Worm (Caenorhabditis elegans) whole organism, young adult: ENCODE results near the gene plg-1.
A peak's percentile ranks its signal among the peaks of the same experiment; 100 is the strongest.

Source experiments
- B0035.1 ChIP-seq: sonication (generic microtip); optimal IDR thresholded peaks from 2 replicates; lab custom pipeline; 2016; ENCODE audit warnings: missing genetic modification characterization, mild to moderate bottlenecking, missing compliant biosample characterization, missing genotype, missing genetic modification reagents
- B0261.1 ChIP-seq: sonication (generic microtip); optimal IDR thresholded peaks from 2 replicates; lab custom pipeline; 2016; ENCODE audit warnings: mild to moderate bottlenecking, missing genetic modification characterization, moderate library complexity, missing compliant biosample characterization
- B0336.3 ChIP-seq: fragments of 200-800 bp; sonication (Bioruptor generic); IDR thresholded peaks from 2 replicates; pipeline ENCODE4 v1.3.6; 2022; ENCODE audit warnings: missing genetic modification characterization, missing compliant biosample characterization
- C17E4.6 ChIP-seq: fragments of 200-800 bp; sonication (Bioruptor generic); IDR thresholded peaks from 2 replicates; pipeline ENCODE4 v1.3.6; 2022; ENCODE audit warnings: missing genetic modification reagents, missing genetic modification characterization, missing compliant biosample characterization
- D2030.7 ChIP-seq: fragments of 200-800 bp; sonication (Bioruptor generic); IDR thresholded peaks from 2 replicates; pipeline ENCODE4 v1.3.6; 2022; ENCODE audit warnings: missing genetic modification reagents, missing genetic modification characterization, missing compliant biosample characterization
- F10E7.11 ChIP-seq: sonication (generic microtip); optimal IDR thresholded peaks from 2 replicates; lab custom pipeline; 2017; ENCODE audit warnings: mild to moderate bottlenecking, missing genetic modification characterization, moderate library complexity, missing compliant biosample characterization
- F23B12.7 ChIP-seq: sonication (generic microtip); optimal IDR thresholded peaks from 2 replicates; lab custom pipeline; 2017; ENCODE audit warnings: missing genetic modification characterization, mild to moderate bottlenecking, missing compliant biosample characterization, antibody characterized with exemption, moderate library complexity; ENCODE audit not compliant: insufficient read depth
- F52B5.7 ChIP-seq: sonication (generic microtip); optimal IDR thresholded peaks from 2 replicates; lab custom pipeline; 2016; ENCODE audit warnings: mild to moderate bottlenecking, missing genetic modification characterization, missing compliant biosample characterization
- K11D2.4 ChIP-seq: fragments of 200-800 bp; sonication (Bioruptor generic); IDR thresholded peaks from 2 replicates; pipeline ENCODE4 v1.3.6; 2022; ENCODE audit warnings: missing genetic modification reagents, missing genetic modification characterization, missing compliant biosample characterization
- T07F8.4 ChIP-seq: sonication (generic microtip); optimal IDR thresholded peaks from 2 replicates; lab custom pipeline; 2016; ENCODE audit warnings: mild to moderate bottlenecking, missing genetic modification characterization, moderate library complexity, missing compliant biosample characterization
- Y53F4B.3 ChIP-seq: fragments of 200-800 bp; sonication (Bioruptor generic); IDR thresholded peaks from 2 replicates; pipeline ENCODE4 v1.3.6; 2022; ENCODE audit warnings: missing genetic modification reagents, missing genetic modification characterization, missing compliant biosample characterization
- Y53G8AR.9 ChIP-seq: fragments of 200-800 bp; sonication (Bioruptor generic); conservative IDR thresholded peaks from 2 replicates; pipeline ENCODE4 v1.3.6; 2022; ENCODE audit warnings: missing genetic modification reagents, missing genetic modification characterization, missing compliant biosample characterization
- Y56A3A.18 ChIP-seq: fragments of 200-800 bp; sonication (Bioruptor generic); IDR thresholded peaks from 2 replicates; pipeline ENCODE4 v1.3.6; 2022; ENCODE audit warnings: missing genetic modification reagents, missing genetic modification characterization, missing compliant biosample characterization
- akir-1 ChIP-seq: fragments of 200-800 bp; sonication (Bioruptor generic); optimal IDR thresholded peaks from 2 replicates; lab custom pipeline; 2018; ENCODE audit warnings: mild to moderate bottlenecking, missing genetic modification characterization, moderate library complexity, missing compliant biosample characterization
- aptf-3 ChIP-seq: fragments of 200-800 bp; sonication (Bioruptor generic); IDR thresholded peaks from 2 replicates; pipeline ENCODE4 v1.3.6; 2022; ENCODE audit warnings: missing genetic modification characterization, missing compliant biosample characterization
- atf-7 ChIP-seq: sonication (generic microtip); optimal IDR thresholded peaks from 2 replicates; lab custom pipeline; 2017; ENCODE audit warnings: mild to moderate bottlenecking, missing genetic modification characterization, missing compliant biosample characterization
- athp-1 ChIP-seq: sonication (generic microtip); optimal IDR thresholded peaks from 2 replicates; lab custom pipeline; 2017; ENCODE audit warnings: mild to moderate bottlenecking, missing genetic modification characterization, missing compliant biosample characterization
- bed-1 ChIP-seq: fragments of 200-800 bp; sonication (Bioruptor generic); IDR thresholded peaks from 2 replicates; pipeline ENCODE4 v1.3.6; 2022; ENCODE audit warnings: missing genetic modification reagents, missing genetic modification characterization, missing compliant biosample characterization
- bed-2 ChIP-seq: fragments of 200-800 bp; sonication (Bioruptor generic); IDR thresholded peaks from 2 replicates; pipeline ENCODE4 v1.3.6; 2022; ENCODE audit warnings: missing genetic modification reagents, missing genetic modification characterization, missing compliant biosample characterization
- cebp-1 ChIP-seq, 2 experiments: fragments of 200-800 bp in 1 of 2; sonication (Bioruptor generic) in 1 of 2; sonication (generic microtip) in 1 of 2; IDR thresholded peaks in 1 of 2; optimal IDR thresholded peaks in 1 of 2; 2 replicates each; pipeline versions ENCODE4 v1.3.6 to Lab custom; 2017 to 2022; ENCODE audit warnings: missing compliant biosample characterization in 2 of 2, missing genetic modification characterization in 2 of 2, mild to moderate bottlenecking in 1 of 2, missing genetic modification reagents in 1 of 2, moderate library complexity in 1 of 2
- ceh-40 ChIP-seq: fragments of 200-800 bp; sonication (Bioruptor generic); IDR thresholded peaks from 2 replicates; pipeline ENCODE4 v1.3.6; 2022; ENCODE audit warnings: missing genetic modification characterization, missing compliant biosample characterization
- ceh-91 ChIP-seq: fragments of 200-800 bp; sonication (Bioruptor generic); IDR thresholded peaks from 2 replicates; pipeline ENCODE4 v1.3.6; 2022; ENCODE audit warnings: missing genetic modification reagents, missing genetic modification characterization, missing compliant biosample characterization
- dpl-1 ChIP-seq: fragments of 150-350 bp; optimal IDR thresholded peaks from 2 replicates; lab custom pipeline; 2014; ENCODE audit warnings: missing biosample characterization, missing genetic modification reagents, missing genetic modification characterization
- egl-44 ChIP-seq: fragments of 200-800 bp; sonication (Bioruptor generic); IDR thresholded peaks from 2 replicates; pipeline ENCODE4 v1.3.6; 2022; ENCODE audit warnings: missing genetic modification reagents, missing genetic modification characterization, missing compliant biosample characterization
- ekl-4 ChIP-seq: fragments of 200-800 bp; sonication (Bioruptor generic); IDR thresholded peaks from 2 replicates; pipeline ENCODE4 v1.3.6; 2022; ENCODE audit warnings: missing genetic modification reagents, missing genetic modification characterization, missing compliant biosample characterization
- hlh-12 ChIP-seq: sonication (generic microtip); optimal IDR thresholded peaks from 2 replicates; lab custom pipeline; 2016; ENCODE audit warnings: missing genetic modification characterization, missing compliant biosample characterization
- hlh-26 ChIP-seq: fragments of 200-800 bp; sonication (Bioruptor generic); conservative IDR thresholded peaks from 2 replicates; pipeline ENCODE4 v1.3.6; 2022; ENCODE audit warnings: missing genetic modification reagents, missing genetic modification characterization, missing compliant biosample characterization
- hmg-20 ChIP-seq: fragments of 200-800 bp; sonication (Bioruptor generic); IDR thresholded peaks from 2 replicates; pipeline ENCODE4 v1.3.6; 2022; ENCODE audit warnings: missing genetic modification reagents, missing genetic modification characterization, missing compliant biosample characterization
- hrde-1 ChIP-seq: sonication (generic microtip); optimal IDR thresholded peaks from 2 replicates; lab custom pipeline; 2016; ENCODE audit warnings: missing genetic modification characterization, mild to moderate bottlenecking, missing compliant biosample characterization, moderate library complexity, missing genotype, missing genetic modification reagents, borderline replicate concordance
- lag-1 ChIP-seq: fragments of 200-800 bp; sonication (Bioruptor generic); IDR thresholded peaks from 2 replicates; pipeline ENCODE4 v1.3.6; 2022; ENCODE audit warnings: missing genetic modification reagents, missing genetic modification characterization, missing compliant biosample characterization
- lin-26 ChIP-seq: fragments of 200-800 bp; sonication (Bioruptor generic); IDR thresholded peaks from 2 replicates; pipeline ENCODE4 v1.3.6; 2022; ENCODE audit warnings: missing genetic modification reagents, missing genetic modification characterization, missing compliant biosample characterization
- lin-54 ChIP-seq: fragments of 200-800 bp; sonication (Bioruptor generic); optimal IDR thresholded peaks from 2 replicates; lab custom pipeline; 2018; ENCODE audit warnings: mild to moderate bottlenecking, missing genetic modification characterization, missing compliant biosample characterization
- madf-10 ChIP-seq: sonication (generic microtip); optimal IDR thresholded peaks from 2 replicates; lab custom pipeline; 2016; ENCODE audit warnings: mild to moderate bottlenecking, missing genetic modification characterization, missing compliant biosample characterization
- madf-8 ChIP-seq: fragments of 200-800 bp; sonication (Bioruptor generic); conservative IDR thresholded peaks from 2 replicates; pipeline ENCODE4 v1.3.6; 2022; ENCODE audit warnings: missing genetic modification reagents, missing genetic modification characterization, missing compliant biosample characterization
- mel-28 ChIP-seq: sonication (generic microtip); optimal IDR thresholded peaks from 2 replicates; lab custom pipeline; 2016; ENCODE audit warnings: borderline replicate concordance, mild to moderate bottlenecking, missing genetic modification characterization, missing compliant biosample characterization
- mxl-1 ChIP-seq: sonication (generic microtip); optimal IDR thresholded peaks from 2 replicates; lab custom pipeline; 2016; ENCODE audit warnings: missing genetic modification characterization, missing compliant biosample characterization
- nfya-1 ChIP-seq: sonication (generic microtip); optimal IDR thresholded peaks from 2 replicates; lab custom pipeline; 2017; ENCODE audit warnings: antibody characterized with exemption, missing compliant biosample characterization, missing genetic modification characterization, borderline replicate concordance; ENCODE audit not compliant: insufficient read depth
- nhr-27 ChIP-seq: fragments of 200-800 bp; sonication (Bioruptor generic); optimal IDR thresholded peaks from 2 replicates; lab custom pipeline; 2018; ENCODE audit warnings: mild to moderate bottlenecking, missing genetic modification characterization, moderate library complexity, missing compliant biosample characterization
- nhr-90 ChIP-seq: sonication (generic microtip); optimal IDR thresholded peaks from 2 replicates; lab custom pipeline; 2016; ENCODE audit warnings: missing genotype, mild to moderate bottlenecking, missing genetic modification characterization, missing compliant biosample characterization
- pha-4 ChIP-seq: fragments of 150-350 bp; sonication (generic microtip); optimal IDR thresholded peaks from 2 replicates; lab custom pipeline; 2014; ENCODE audit warnings: missing biosample characterization, missing genetic modification reagents, missing genetic modification characterization
- repo-1 ChIP-seq: sonication (generic microtip); optimal IDR thresholded peaks from 2 replicates; lab custom pipeline; 2017; ENCODE audit warnings: mild to moderate bottlenecking, missing genetic modification characterization, missing compliant biosample characterization
- rpc-1 ChIP-seq, 2 experiments: fragments of 150-350 bp in 1 of 2; sonication (generic microtip) in 1 of 2; optimal IDR thresholded peaks; 2 replicates each; lab custom pipeline; 2014 to 2018; ENCODE audit warnings: missing biosample characterization in 1 of 2, missing genetic modification characterization in 1 of 2, missing genetic modification reagents in 1 of 2, missing genotype in 1 of 2
- sdz-38 ChIP-seq: sonication (generic microtip); optimal IDR thresholded peaks from 2 replicates; lab custom pipeline; 2016; ENCODE audit warnings: missing genotype, missing genetic modification characterization, missing compliant biosample characterization
- snpc-3.4 ChIP-seq: sonication (generic microtip); optimal IDR thresholded peaks from 2 replicates; lab custom pipeline; 2017; ENCODE audit warnings: missing genetic modification characterization, mild to moderate bottlenecking, missing compliant biosample characterization, antibody characterized with exemption, moderate library complexity, missing genotype, missing genetic modification reagents
- tbx-9 ChIP-seq: sonication (generic microtip); optimal IDR thresholded peaks from 2 replicates; lab custom pipeline; 2016; ENCODE audit warnings: borderline replicate concordance, missing genetic modification characterization, inconsistent platforms, missing compliant biosample characterization
- ztf-25 ChIP-seq: fragments of 200-800 bp; sonication (Bioruptor generic); IDR thresholded peaks from 2 replicates; pipeline ENCODE4 v1.3.6; 2022; ENCODE audit warnings: missing genetic modification reagents, missing genetic modification characterization, missing compliant biosample characterization
- ztf-26 ChIP-seq: sonication (generic microtip); optimal IDR thresholded peaks from 2 replicates; lab custom pipeline; 2017; ENCODE audit warnings: missing genetic modification characterization, missing compliant biosample characterization

plg-1 gene

ce11 chrIII:8865294-8865766, 13.3 kb downstream of the plg-1 start (continued):
- TF ChIP-seq hmg-20 (GFP tag; lab: Robert Waterston, UW) (peak; percentile 63; the same call in 1 of the 2 replicates), aptf-3 (GFP tag; lab: Robert Waterston, UW) (no peak), ztf-26 (peak; percentile 87), pha-4 (peak; percentile 13), repo-1 (tag; lab: Kevin White, UChicago) (peak; percentile 66), sdz-38 (tag; lab: Kevin White, UChicago) (no peak), F52B5.7 (tag; lab: Kevin White, UChicago) (peak; percentile 55), B0261.1 (tag; lab: Kevin White, UChicago) (no peak), snpc-3.4 (tag; lab: Kevin White, UChicago) (no peak), F23B12.7 (tag; lab: Kevin White, UChicago) (no peak), hrde-1 (tag; lab: Kevin White, UChicago) (no peak), K11D2.4 (GFP tag; lab: Robert Waterston, UW) (peak; percentile 84), bed-2 (GFP tag; lab: Robert Waterston, UW) (no peak), rpc-1 (optimal IDR thresholded peaks at IDR 0.05; lab: Kevin White, UChicago) (no peak), rpc-1 (tag; optimal IDR thresholded peaks at IDR 0.05; lab: Kevin White, UChicago) (no peak), F10E7.11 (tag; lab: Kevin White, UChicago) (no peak), lin-26 (GFP tag; lab: Robert Waterston, UW) (peak; percentile 74), hlh-26 (GFP tag; lab: Robert Waterston, UW) (no peak), madf-10 (peak; percentile 70), Y53F4B.3 (GFP tag; lab: Robert Waterston, UW) (no peak), Y53G8AR.9 (GFP tag; lab: Robert Waterston, UW) (peak; percentile 83), B0035.1 (tag; lab: Kevin White, UChicago) (peak; percentile 16), T07F8.4 (tag; lab: Kevin White, UChicago) (no peak), atf-7 (tag; lab: Kevin White, UChicago) (peak; percentile 83), ceh-40 (no peak), mel-28 (tag; lab: Kevin White, UChicago) (no peak), lag-1 (GFP tag; lab: Robert Waterston, UW) (no peak), Y56A3A.18 (GFP tag; lab: Robert Waterston, UW) (peak; percentile 62; the same call in 1 of the 2 replicates), nhr-90 (tag; lab: Kevin White, UChicago) (peak; percentile 80), D2030.7 (no peak), mxl-1 (no peak), nfya-1 (tag; lab: Kevin White, UChicago) (no peak), tbx-9 (no peak), madf-8 (no peak), C17E4.6 (GFP tag; lab: Robert Waterston, UW) (no peak), athp-1 (tag; lab: Kevin White, UChicago) (peak; percentile 75), hlh-12 (tag; lab: Kevin White, UChicago) (no peak), dpl-1 (no peak), egl-44 (GFP tag; lab: Robert Waterston, UW) (peak; percentile 86), bed-1 (peak; percentile 81; the same call in 1 of the 2 replicates), lin-54 (GFP tag; lab: Kevin White, UChicago) (peak; percentile 57), B0336.3 (GFP tag; lab: Robert Waterston, UW) (peak; percentile 85; the same call in 1 of the 2 replicates), akir-1 (GFP tag; lab: Kevin White, UChicago) (peak; percentile 41), nhr-27 (peak; percentile 20), ztf-25 (GFP tag; lab: Robert Waterston, UW) (0 out of 2 replicates have a peak, but pooled peaks have one; percentile 45), cebp-1 (GFP tag; IDR thresholded peaks at IDR 0.05; lab: Robert Waterston, UW) (peak; percentile 62), cebp-1 (tag; optimal IDR thresholded peaks at IDR 0.05; lab: Kevin White, UChicago) (peak; percentile 84), ekl-4 (peak; percentile 67), ceh-91 (GFP tag; lab: Robert Waterston, UW) (no peak)
